Fruit fly (Drosophila melanogaster): ENCODE results near the gene ovo.

ovo gene

DNA sequence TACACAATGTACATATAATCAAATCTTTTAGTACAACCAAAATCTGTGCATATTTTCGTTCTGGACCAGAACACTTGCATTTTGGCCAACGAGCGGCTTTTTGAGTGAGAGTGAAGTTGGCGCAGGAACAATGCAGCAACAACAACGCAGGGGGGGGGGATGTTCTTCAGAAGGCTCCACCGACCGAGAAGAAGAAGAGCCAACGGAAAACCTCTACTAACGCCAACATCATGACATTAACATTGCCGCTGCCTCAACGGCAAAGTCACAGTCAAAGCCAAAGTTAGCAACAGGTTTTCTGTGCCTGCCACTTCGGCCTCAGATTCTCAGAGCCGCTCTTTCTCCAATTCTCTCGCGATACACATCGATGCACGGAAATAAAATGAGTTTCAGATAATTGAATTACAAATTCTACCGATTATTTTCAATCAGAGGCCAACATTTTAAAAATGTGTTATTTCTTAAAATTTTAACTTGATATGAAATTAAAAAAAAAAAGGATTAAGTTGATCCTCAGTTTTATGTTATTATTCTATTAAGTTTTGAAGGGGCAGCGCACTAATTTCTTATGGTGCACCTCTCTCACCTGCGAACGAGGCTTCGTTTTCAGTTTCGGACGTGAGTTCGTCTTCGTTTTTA lies 1.7 kb upstream of the ovo start (continued):
- TF ChIP-seq dac (GFP tag; optimal IDR thresholded peaks at IDR 0.05) = peak; percentile 63
- peak; percentile 86 for TF ChIP-seq Ets96B (tag; optimal IDR thresholded peaks at IDR 0.05)
- TF ChIP-seq CG8632 (GFP tag; optimal IDR thresholded peaks at IDR 0.05) = peak; percentile 92
- TF ChIP-seq OdsH (GFP tag; optimal IDR thresholded peaks at IDR 0.05) = peak; percentile 92
- TF ChIP-seq CG6276 (GFP tag; optimal IDR thresholded peaks at IDR 0.05) = peak; percentile 84
- peak; percentile 91 for TF ChIP-seq acj6 (GFP tag; optimal IDR thresholded peaks at IDR 0.05)
- TF ChIP-seq CG1621 (tag; optimal IDR thresholded peaks at IDR 0.05) = peak; percentile 71
- TF ChIP-seq CG3032 (tag; optimal IDR thresholded peaks at IDR 0.05) = peak; percentile 85
- peak; percentile 93 for TF ChIP-seq CG34406 (GFP tag; optimal IDR thresholded peaks at IDR 0.05)
- TF ChIP-seq esn (GFP tag; optimal IDR thresholded peaks at IDR 0.05) = peak; percentile 95
- peak; percentile 90 for TF ChIP-seq CG31627 (GFP tag; optimal IDR thresholded peaks at IDR 0.05)
- TF ChIP-seq Hr4 (GFP tag; optimal IDR thresholded peaks at IDR 0.05) = peak; percentile 87
- peak; percentile 58 for TF ChIP-seq fd85E (GFP tag; optimal IDR thresholded peaks at IDR 0.05)
- TF ChIP-seq Eip75B (GFP tag; optimal IDR thresholded peaks at IDR 0.05) = peak; percentile 91
- TF ChIP-seq Smox (GFP tag; optimal IDR thresholded peaks at IDR 0.05) = peak; percentile 93
- TF ChIP-seq CG3919 (GFP tag; optimal IDR thresholded peaks at IDR 0.05) = peak; percentile 91
- TF ChIP-seq pdm3 (GFP tag; optimal IDR thresholded peaks at IDR 0.05) = peak; percentile 91
- TF ChIP-seq dsx (GFP tag; optimal IDR thresholded peaks at IDR 0.05; ENCODE audit: poor library complexity, severe bottlenecking) = peak; percentile 82
- TF ChIP-seq Sox102F (GFP tag; optimal IDR thresholded peaks at IDR 0.05) = peak; percentile 92
- peak; percentile 76 for TF ChIP-seq CG11294 (GFP tag; IDR thresholded peaks at IDR 0.05)

DNA sequence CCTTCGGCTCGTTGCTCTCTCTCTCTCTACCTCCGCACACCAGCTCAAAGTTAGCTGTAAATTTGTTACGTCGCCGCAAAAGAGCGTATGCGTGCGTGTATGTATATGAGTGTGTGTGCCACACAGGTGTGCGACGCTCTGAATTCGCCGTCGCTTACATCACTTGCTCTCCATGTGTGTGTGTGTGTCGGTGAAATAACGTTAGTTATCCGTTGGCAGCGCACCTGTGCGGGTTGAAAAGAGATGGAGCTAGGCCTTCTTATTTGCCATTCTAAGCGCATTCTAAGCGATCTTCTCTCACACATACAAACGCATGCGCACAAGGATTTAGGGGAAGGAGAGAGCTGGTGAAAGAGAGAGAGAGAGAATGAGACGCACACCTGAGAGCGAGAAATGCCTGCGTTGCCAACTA lies 1.2 kb upstream of the ovo start:
- TF ChIP-seq vri (GFP tag; optimal IDR thresholded peaks at IDR 0.05) = peak; percentile 74
- no peak for TF ChIP-seq acj6 (GFP tag; optimal IDR thresholded peaks at IDR 0.05)
- TF ChIP-seq CG3919 (GFP tag; optimal IDR thresholded peaks at IDR 0.05) = no peak
- no peak for TF ChIP-seq Ets96B (tag; optimal IDR thresholded peaks at IDR 0.05)
- no peak for TF ChIP-seq CG6854 (GFP tag; optimal IDR thresholded peaks at IDR 0.05)
- no peak for TF ChIP-seq CG15336 (GFP tag; IDR thresholded peaks at IDR 0.05)
- no peak for TF ChIP-seq CG11294 (GFP tag; IDR thresholded peaks at IDR 0.05)
- TF ChIP-seq pdm3 (GFP tag; optimal IDR thresholded peaks at IDR 0.05) = no peak
- TF ChIP-seq net (GFP tag; optimal IDR thresholded peaks at IDR 0.05) = no peak
- no peak for TF ChIP-seq dsx (GFP tag; optimal IDR thresholded peaks at IDR 0.05; ENCODE audit: poor library complexity, severe bottlenecking)
- TF ChIP-seq Ets21C (GFP tag; optimal IDR thresholded peaks at IDR 0.05) = no peak
- TF ChIP-seq Sox102F (GFP tag; optimal IDR thresholded peaks at IDR 0.05) = no peak
- no peak for TF ChIP-seq CG10631 (GFP tag; optimal IDR thresholded peaks at IDR 0.05)
- no peak for TF ChIP-seq CG3032 (tag; optimal IDR thresholded peaks at IDR 0.05)
- no peak for TF ChIP-seq CG4318 (GFP tag; optimal IDR thresholded peaks at IDR 0.05)
- TF ChIP-seq fkh (GFP tag; optimal IDR thresholded peaks at IDR 0.05) = peak; percentile 20
- no peak for TF ChIP-seq Blimp-1 (GFP tag; optimal IDR thresholded peaks at IDR 0.05)

DNA sequence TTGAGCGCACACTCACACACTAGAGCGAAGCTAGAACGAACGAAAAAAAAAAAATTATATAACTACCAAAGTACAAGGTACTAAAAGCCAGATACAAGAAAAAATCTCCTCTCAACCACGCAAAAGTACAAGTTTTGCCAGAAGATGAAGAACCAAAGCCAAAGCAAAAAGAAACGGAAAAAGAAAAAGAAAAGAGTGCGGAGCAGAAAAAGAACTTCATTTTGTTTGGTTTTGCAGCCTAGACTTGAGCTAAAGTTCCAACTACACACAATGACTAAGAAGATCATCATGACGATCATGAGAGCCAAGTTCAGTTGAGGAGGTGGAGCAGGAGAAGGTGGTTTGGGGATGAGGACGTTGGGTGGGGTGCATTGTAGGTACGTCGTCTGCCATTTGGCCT lies 3.0 kb downstream of the ovo start:
- TF ChIP-seq Ets96B (tag; optimal IDR thresholded peaks at IDR 0.05) (peak; percentile 36), achi (GFP tag; optimal IDR thresholded peaks at IDR 0.05) (no peak), esn (GFP tag; optimal IDR thresholded peaks at IDR 0.05) (no peak), cyc (GFP tag; optimal IDR thresholded peaks at IDR 0.05) (no peak), CG6808 (GFP tag; optimal IDR thresholded peaks at IDR 0.05) (peak; percentile 63), CG7368 (GFP tag; optimal IDR thresholded peaks at IDR 0.05) (no peak), dac (GFP tag; optimal IDR thresholded peaks at IDR 0.05) (no peak), CG10669 (GFP tag; optimal IDR thresholded peaks at IDR 0.05) (peak; percentile 10), Lpt (GFP tag; optimal IDR thresholded peaks at IDR 0.05) (peak; percentile 23), Eip75B (GFP tag; optimal IDR thresholded peaks at IDR 0.05) (no peak), CG9139 (GFP tag; optimal IDR thresholded peaks at IDR 0.05) (peak; percentile 47), Hr38 (GFP tag; optimal IDR thresholded peaks at IDR 0.05) (no peak), CG6163 (GFP tag; IDR thresholded peaks at IDR 0.05) (peak; percentile 15; the same call in 1 of the 3 replicates), CG1621 (tag; optimal IDR thresholded peaks at IDR 0.05) (peak; percentile 30), CG11902 (GFP tag; optimal IDR thresholded peaks at IDR 0.05) (no peak), CG6854 (GFP tag; optimal IDR thresholded peaks at IDR 0.05) (no peak), CG3919 (GFP tag; optimal IDR thresholded peaks at IDR 0.05) (no peak), Ets21C (GFP tag; optimal IDR thresholded peaks at IDR 0.05) (no peak), lz (GFP tag; optimal IDR thresholded peaks at IDR 0.05) (no peak), Hr39 (GFP tag; optimal IDR thresholded peaks at IDR 0.05) (no peak), spab (GFP tag; optimal IDR thresholded peaks at IDR 0.05) (peak; percentile 23), ss (GFP tag; optimal IDR thresholded peaks at IDR 0.05) (peak; percentile 67 to 76), CG34406 (GFP tag; optimal IDR thresholded peaks at IDR 0.05) (no peak), CG3032 (tag; optimal IDR thresholded peaks at IDR 0.05) (peak; percentile 0), Sox102F (GFP tag; optimal IDR thresholded peaks at IDR 0.05) (no peak), dsx (GFP tag; optimal IDR thresholded peaks at IDR 0.05; ENCODE audit: poor library complexity, severe bottlenecking) (peak; percentile 42), Eip78C (GFP tag) (no peak), acj6 (GFP tag; optimal IDR thresholded peaks at IDR 0.05) (no peak)

Data from whole organism, prepupa.